Worm (Caenorhabditis elegans) whole organism, L1 larva: ENCODE measurements around the gene acr-9.

Experiments
- C16A3.4 ChIP-seq: fragments of 150-350 bp; optimal IDR thresholded peaks from 2 replicates; lab custom pipeline; 2014; ENCODE audit warnings: missing biosample characterization, missing genetic modification characterization
- aly-2 ChIP-seq: fragments of 150-350 bp; optimal IDR thresholded peaks from 2 replicates; lab custom pipeline; 2014; ENCODE audit warnings: missing biosample characterization, missing genetic modification characterization
- ama-1 ChIP-seq: fragments of 150-350 bp; optimal IDR thresholded peaks from 2 replicates; lab custom pipeline; 2014
- blmp-1 ChIP-seq: fragments of 150-350 bp; optimal IDR thresholded peaks from 2 replicates; lab custom pipeline; 2014; ENCODE audit warnings: missing biosample characterization, missing genetic modification characterization
- ceh-63 ChIP-seq: fragments of 200-800 bp; sonication (Bioruptor generic); optimal IDR thresholded peaks from 2 replicates; lab custom pipeline; 2018; ENCODE audit warnings: mild to moderate bottlenecking, missing genetic modification characterization, missing compliant biosample characterization
- ceh-8 ChIP-seq: fragments of 200-800 bp; sonication (Bioruptor generic); optimal IDR thresholded peaks from 2 replicates; lab custom pipeline; 2018; ENCODE audit warnings: mild to moderate bottlenecking, missing genetic modification characterization, moderate library complexity, missing compliant biosample characterization
- ceh-88 ChIP-seq: fragments of 200-800 bp; sonication (Bioruptor generic); IDR thresholded peaks from 2 replicates; pipeline ENCODE4 v1.3.6; 2022; ENCODE audit warnings: missing genetic modification characterization, missing compliant biosample characterization
- dpl-1 ChIP-seq, 3 experiments: fragments of 150-350 bp in 2 of 3; sonication (generic microtip) in 1 of 3; optimal IDR thresholded peaks; 2 replicates each; lab custom pipeline; 2014 to 2017; ENCODE audit warnings: missing biosample characterization in 3 of 3, missing genetic modification characterization in 3 of 3, missing genetic modification reagents in 3 of 3
- dsc-1 ChIP-seq: sonication (generic microtip); optimal IDR thresholded peaks from 2 replicates; lab custom pipeline; 2016; ENCODE audit warnings: mild to moderate bottlenecking, missing genetic modification characterization, missing compliant biosample characterization
- efl-1 ChIP-seq, 4 experiments: fragments of 150-350 bp; optimal IDR thresholded peaks in 3 of 4; peaks in 1 of 4; 1 replicate in 1 of 4; 2 replicates in 3 of 4; lab custom pipeline; 2014; ENCODE audit warnings: missing biosample characterization in 2 of 4, missing genetic modification characterization in 2 of 4, missing genetic modification reagents in 2 of 4
- efl-3 ChIP-seq: fragments of 200-800 bp; sonication (Bioruptor generic); optimal IDR thresholded peaks from 2 replicates; lab custom pipeline; 2018; ENCODE audit warnings: mild to moderate bottlenecking, missing genetic modification characterization, missing compliant biosample characterization
- elt-3 ChIP-seq, 6 experiments: fragments of 150-350 bp in 1 of 6; sonication (generic microtip); optimal IDR thresholded peaks; 2 replicates each; lab custom pipeline; 2017 to 2018; ENCODE audit warnings: missing biosample characterization in 6 of 6, missing genetic modification characterization in 6 of 6, inconsistent platforms in 1 of 6
- fkh-10 ChIP-seq: sonication (generic microtip); optimal IDR thresholded peaks from 2 replicates; lab custom pipeline; 2017; ENCODE audit warnings: missing biosample characterization, missing genetic modification reagents, missing genetic modification characterization
- hlh-17 ChIP-seq: fragments of 200-800 bp; sonication (Bioruptor generic); optimal IDR thresholded peaks from 2 replicates; lab custom pipeline; 2018; ENCODE audit warnings: missing genetic modification characterization, mild to moderate bottlenecking, missing compliant biosample characterization, moderate library complexity, borderline replicate concordance
- hlh-4 ChIP-seq: sonication (generic microtip); optimal IDR thresholded peaks from 2 replicates; lab custom pipeline; 2016; ENCODE audit warnings: mild to moderate bottlenecking, missing genetic modification characterization, missing compliant biosample characterization
- hpl-2 ChIP-seq: fragments of 150-350 bp; optimal IDR thresholded peaks from 2 replicates; lab custom pipeline; 2014; ENCODE audit warnings: missing biosample characterization, missing genetic modification reagents, missing genetic modification characterization
- irx-1 ChIP-seq: sonication (generic microtip); optimal IDR thresholded peaks from 2 replicates; lab custom pipeline; 2016; ENCODE audit warnings: missing genetic modification characterization, missing compliant biosample characterization
- lin-14 ChIP-seq: fragments of 200-800 bp; sonication (Bioruptor generic); optimal IDR thresholded peaks from 2 replicates; lab custom pipeline; 2018; ENCODE audit warnings: mild to moderate bottlenecking, missing genetic modification characterization, moderate library complexity, missing compliant biosample characterization
- lin-15B ChIP-seq: fragments of 150-350 bp; sonication (generic microtip); optimal IDR thresholded peaks from 3 replicates; lab custom pipeline; 2014; ENCODE audit warnings: missing biosample characterization, missing genetic modification characterization
- lin-35 ChIP-seq, 2 experiments: fragments of 150-350 bp; optimal IDR thresholded peaks; 2 replicates each; lab custom pipeline; 2014; ENCODE audit warnings: missing biosample characterization in 2 of 2, missing genetic modification characterization in 2 of 2, missing genetic modification reagents in 2 of 2
- mab-9 ChIP-seq: fragments of 200-800 bp; sonication (Bioruptor generic); IDR thresholded peaks from 2 replicates; pipeline ENCODE4 v1.3.6; 2022; ENCODE audit warnings: missing genetic modification reagents, missing genetic modification characterization, missing compliant biosample characterization
- mef-2 ChIP-seq: fragments of 150-350 bp; optimal IDR thresholded peaks from 2 replicates; lab custom pipeline; 2014; ENCODE audit warnings: missing biosample characterization, missing genetic modification characterization
- mep-1 ChIP-seq: fragments of 150-350 bp; optimal IDR thresholded peaks from 2 replicates; lab custom pipeline; 2014; ENCODE audit warnings: missing biosample characterization, missing genetic modification characterization
- nhr-11 ChIP-seq: fragments of 150-350 bp; optimal IDR thresholded peaks from 2 replicates; lab custom pipeline; 2014; ENCODE audit warnings: missing biosample characterization, missing genetic modification characterization
- nhr-19 ChIP-seq: fragments of 200-800 bp; sonication (Bioruptor generic); conservative IDR thresholded peaks from 2 replicates; pipeline ENCODE4 v1.3.6; 2022; ENCODE audit warnings: missing genetic modification characterization, missing compliant biosample characterization
- nhr-237 ChIP-seq: fragments of 150-350 bp; optimal IDR thresholded peaks from 2 replicates; lab custom pipeline; 2014; ENCODE audit warnings: missing biosample characterization, missing genetic modification characterization
- nhr-28 ChIP-seq: fragments of 150-350 bp; optimal IDR thresholded peaks from 2 replicates; lab custom pipeline; 2014; ENCODE audit warnings: missing biosample characterization, missing genetic modification characterization
- nhr-71 ChIP-seq: sonication (generic microtip); optimal IDR thresholded peaks from 2 replicates; lab custom pipeline; 2016; ENCODE audit warnings: mild to moderate bottlenecking, missing genetic modification characterization, moderate library complexity, missing compliant biosample characterization
- nhr-76 ChIP-seq: sonication (generic microtip); optimal IDR thresholded peaks from 2 replicates; lab custom pipeline; 2017; ENCODE audit warnings: missing biosample characterization, missing genetic modification characterization
- nhr-90 ChIP-seq: sonication (generic microtip); optimal IDR thresholded peaks from 2 replicates; lab custom pipeline; 2016; ENCODE audit warnings: mild to moderate bottlenecking, missing genetic modification characterization, missing compliant biosample characterization; ENCODE audit not compliant: poor library complexity
- pax-3 ChIP-seq: fragments of 200-800 bp; sonication (Bioruptor generic); optimal IDR thresholded peaks from 2 replicates; lab custom pipeline; 2018; ENCODE audit warnings: mild to moderate bottlenecking, missing genetic modification characterization, moderate library complexity, missing compliant biosample characterization
- pqm-1 ChIP-seq: sonication (generic microtip); optimal IDR thresholded peaks from 3 replicates; lab custom pipeline; 2017; ENCODE audit warnings: missing biosample characterization, missing genetic modification characterization
- rnt-1 ChIP-seq: sonication (generic microtip); optimal IDR thresholded peaks from 2 replicates; lab custom pipeline; 2016; ENCODE audit warnings: mild to moderate bottlenecking, missing genetic modification characterization, moderate library complexity, missing compliant biosample characterization
- snpc-4 ChIP-seq: fragments of 150-350 bp; optimal IDR thresholded peaks from 2 replicates; lab custom pipeline; 2014; ENCODE audit warnings: missing biosample characterization, missing genetic modification characterization
- sptf-1 ChIP-seq: fragments of 150-350 bp; optimal IDR thresholded peaks from 2 replicates; lab custom pipeline; 2014; ENCODE audit warnings: missing biosample characterization, missing genetic modification characterization
- sup-37 ChIP-seq: fragments of 200-800 bp; sonication (Bioruptor generic); optimal IDR thresholded peaks from 2 replicates; lab custom pipeline; 2018; ENCODE audit warnings: mild to moderate bottlenecking, missing genetic modification characterization, missing compliant biosample characterization
- swsn-7 ChIP-seq: sonication (generic microtip); optimal IDR thresholded peaks from 2 replicates; lab custom pipeline; 2016; ENCODE audit warnings: missing genetic modification characterization, missing compliant biosample characterization
- tlp-1 ChIP-seq: fragments of 150-350 bp; optimal IDR thresholded peaks from 2 replicates; lab custom pipeline; 2014; ENCODE audit warnings: missing biosample characterization, missing genetic modification characterization
- unc-62 ChIP-seq: fragments of 150-350 bp; optimal IDR thresholded peaks from 2 replicates; lab custom pipeline; 2014; ENCODE audit warnings: missing biosample characterization, missing genetic modification reagents, missing genetic modification characterization
- unc-86 ChIP-seq: sonication (generic microtip); optimal IDR thresholded peaks from 2 replicates; lab custom pipeline; 2016; ENCODE audit warnings: missing genetic modification characterization, missing compliant biosample characterization
- unc-98 ChIP-seq: fragments of 200-800 bp; sonication (Bioruptor generic); IDR thresholded peaks from 2 replicates; pipeline ENCODE4 v1.3.6; 2022; ENCODE audit warnings: missing genetic modification characterization, missing compliant biosample characterization
- xbp-1 ChIP-seq: sonication (generic microtip); optimal IDR thresholded peaks from 2 replicates; lab custom pipeline; 2016; ENCODE audit warnings: missing genetic modification characterization, missing compliant biosample characterization
- zag-1 ChIP-seq: fragments of 150-350 bp; optimal IDR thresholded peaks from 2 replicates; lab custom pipeline; 2014; ENCODE audit warnings: missing biosample characterization, missing genetic modification characterization
- zip-4 ChIP-seq: fragments of 200-800 bp; sonication (Bioruptor generic); optimal IDR thresholded peaks from 2 replicates; lab custom pipeline; 2018; ENCODE audit warnings: mild to moderate bottlenecking, missing genetic modification characterization, moderate library complexity, missing compliant biosample characterization
- ztf-4 ChIP-seq: fragments of 150-350 bp; optimal IDR thresholded peaks from 2 replicates; lab custom pipeline; 2014; ENCODE audit warnings: missing biosample characterization, missing genetic modification characterization

The acr-9 gene

ce11 chrX:13615181-13615580 is 31.5 kb downstream of the acr-9 start:
- TF ChIP-seq dsc-1 (tag; lab: Kevin White, UChicago), result peak; percentile 4
- TF ChIP-seq lin-14 (GFP tag; lab: Kevin White, UChicago), result peak; percentile 27
- no peak for TF ChIP-seq blmp-1
- TF ChIP-seq ceh-63, result peak; percentile 76

ce11 chrX:13610040-13610439 is 36.7 kb downstream of the acr-9 start:
- no peak for TF ChIP-seq efl-3 (GFP tag; lab: Kevin White, UChicago)
- peak; percentile 11 for TF ChIP-seq lin-14 (GFP tag; lab: Kevin White, UChicago)
- peak; percentile 53 for TF ChIP-seq fkh-10
- TF ChIP-seq, all 84 proteins: peak for 2

- TF ChIP-seq efl-1 (optimal IDR thresholded peaks at IDR 0.05; lab: Kevin White, UChicago), result no peak
- peak in 1 of 2 experiments; percentile 21 for TF ChIP-seq efl-1 (GFP tag; optimal IDR thresholded peaks at IDR 0.05 in 1 of 2; lab: Kevin White, UChicago)
- no peak for TF ChIP-seq nhr-76 (tag; lab: Kevin White, UChicago)
- TF ChIP-seq zag-1 (tag; lab: Kevin White, UChicago), result no peak
- TF ChIP-seq snpc-4 (tag; lab: Kevin White, UChicago), result peak; percentile 73
- TF ChIP-seq mab-9, result no peak
- TF ChIP-seq rnt-1, result peak; percentile 6
Measured at ce11 chrX:13605854-13606253, 40.8 kb downstream of the acr-9 start.

- TF ChIP-seq elt-3 (tag; optimal IDR thresholded peaks at IDR 0.05; lab: Kevin White, UChicago) (no peak), snpc-4 (tag; lab: Kevin White, UChicago) (no peak), hlh-4 (tag; lab: Kevin White, UChicago) (no peak), aly-2 (no peak), lin-35 (GFP tag; optimal IDR thresholded peaks at IDR 0.05; lab: Kevin White, UChicago) (no peak), dpl-1 (GFP tag; optimal IDR thresholded peaks at IDR 0.05; lab: Kevin White, UChicago) (no peak), unc-98 (GFP tag; lab: Robert Waterston, UW) (0 out of 2 replicates have a peak, but pooled peaks have one; percentile 35), lin-15B (tag; lab: Kevin White, UChicago) (no peak), unc-86 (tag; lab: Kevin White, UChicago) (no peak), mef-2 (no peak), pax-3 (tag; lab: Kevin White, UChicago) (no peak), tlp-1 (tag; lab: Kevin White, UChicago) (no peak), sup-37 (no peak), nhr-90 (tag; lab: Kevin White, UChicago) (no peak), swsn-7 (tag; lab: Kevin White, UChicago) (no peak), efl-1 (optimal IDR thresholded peaks at IDR 0.05; lab: Kevin White, UChicago) (peak in 1 of 2 experiments; percentile 4), efl-1 (GFP tag; optimal IDR thresholded peaks at IDR 0.05 in 1 of 2; lab: Kevin White, UChicago) (no peak), ztf-4 (no peak), ama-1 (lab: Kevin White, UChicago) (no peak), zip-4 (no peak), mep-1 (tag; lab: Kevin White, UChicago) (peak; percentile 19), nhr-28 (tag; lab: Kevin White, UChicago) (no peak), nhr-11 (tag; lab: Kevin White, UChicago) (no peak), fkh-10 (no peak), ceh-8 (GFP tag; lab: Kevin White, UChicago) (no peak), pqm-1 (no peak), sptf-1 (tag; lab: Kevin White, UChicago) (no peak), ceh-88 (GFP tag; lab: Robert Waterston, UW) (no peak), hlh-17 (GFP tag; lab: Kevin White, UChicago) (no peak), lin-14 (GFP tag; lab: Kevin White, UChicago) (peak; percentile 60), nhr-237 (tag; lab: Kevin White, UChicago) (no peak), nhr-19 (GFP tag; lab: Robert Waterston, UW) (peak; percentile 57), xbp-1 (no peak), C16A3.4 (tag; lab: Kevin White, UChicago) (peak; percentile 26), irx-1 (tag; lab: Kevin White, UChicago) (no peak), hpl-2 (no peak), nhr-71 (peak; percentile 59), unc-62 (no peak), rnt-1 (peak; percentile 82)
Measured at ce11 chrX:13604946-13605617, 41.6 kb downstream of the acr-9 start, which contains the start of gene F54B11.9. Gene F54B11.9 (plus strand): TSS chrX:13605567.
